Fruit fly (Drosophila melanogaster) whole organism, embryonic: ENCODE results near the gene Ctu2.

Experiments
- Abd-B ChIP-seq: fragments of 200-800 bp; sonication (Bioruptor generic); optimal IDR thresholded peaks from 2 replicates; lab custom pipeline; 2018; ENCODE audit warnings: missing biosample characterization, mild to moderate bottlenecking, missing genetic modification characterization, moderate library complexity
- Bgb ChIP-seq: fragments of 200-800 bp; sonication (Bioruptor generic); IDR thresholded peaks from 2 replicates; pipeline ENCODE4 v1.3.6; 2022; ENCODE audit warnings: missing biosample characterization, missing genetic modification characterization; ENCODE audit not compliant: partially characterized antibody
- CG10267 ChIP-seq: fragments of 200-800 bp; sonication (Bioruptor generic); optimal IDR thresholded peaks from 2 replicates; lab custom pipeline; 2018; ENCODE audit warnings: missing biosample characterization, mild to moderate bottlenecking, missing genetic modification characterization, moderate library complexity
- CG12769 ChIP-seq: fragments of 200-800 bp; sonication (Bioruptor generic); optimal IDR thresholded peaks from 2 replicates; lab custom pipeline; 2019; ENCODE audit warnings: missing biosample characterization, mild to moderate bottlenecking, missing genetic modification characterization, moderate library complexity
- CG1529 ChIP-seq: fragments of 200-800 bp; sonication (Bioruptor generic); optimal IDR thresholded peaks from 3 replicates; lab custom pipeline; 2018; ENCODE audit warnings: missing biosample characterization, missing genetic modification characterization
- CG15514 ChIP-seq: fragments of 200-800 bp; sonication (Bioruptor generic); optimal IDR thresholded peaks from 3 replicates; lab custom pipeline; 2017; ENCODE audit warnings: missing biosample characterization, missing genetic modification characterization, mild to moderate bottlenecking, moderate library complexity, missing genetic modification reagents
- CG2116 ChIP-seq: fragments of 200-800 bp; sonication (Bioruptor generic); optimal IDR thresholded peaks from 3 replicates; lab custom pipeline; 2018; ENCODE audit warnings: missing biosample characterization, mild to moderate bottlenecking, missing genetic modification characterization
- CG2202 ChIP-seq: fragments of 200-800 bp; sonication (Bioruptor generic); optimal IDR thresholded peaks from 2 replicates; lab custom pipeline; 2018; ENCODE audit warnings: missing biosample characterization, mild to moderate bottlenecking, missing genetic modification characterization
- CG2678 ChIP-seq: fragments of 200-800 bp; sonication (Bioruptor generic); optimal IDR thresholded peaks from 3 replicates; lab custom pipeline; 2019; ENCODE audit warnings: missing biosample characterization, mild to moderate bottlenecking, missing genetic modification characterization, moderate library complexity
- CG2712 ChIP-seq: fragments of 200-800 bp; optimal IDR thresholded peaks from 3 replicates; lab custom pipeline; 2019; ENCODE audit warnings: missing biosample characterization, mild to moderate bottlenecking, missing genetic modification characterization, moderate library complexity
- CG30020 ChIP-seq: fragments of 200-800 bp; optimal IDR thresholded peaks from 2 replicates; lab custom pipeline; 2019; ENCODE audit warnings: missing biosample characterization, mild to moderate bottlenecking, missing genetic modification characterization, moderate library complexity
- CG33213 ChIP-seq: fragments of 200-800 bp; sonication (Bioruptor generic); optimal IDR thresholded peaks from 3 replicates; lab custom pipeline; 2016; ENCODE audit warnings: missing biosample characterization, missing genetic modification characterization
- CG34224 ChIP-seq: fragments of 200-800 bp; sonication (Bioruptor generic); IDR thresholded peaks from 3 replicates; pipeline ENCODE4 v1.3.6; 2022; ENCODE audit warnings: missing biosample characterization, missing genetic modification characterization; ENCODE audit not compliant: partially characterized antibody
- CG3995 ChIP-seq: fragments of 200-800 bp; sonication (Bioruptor generic); optimal IDR thresholded peaks from 3 replicates; lab custom pipeline; 2016; ENCODE audit warnings: missing biosample characterization, missing genetic modification characterization
- CG4617 ChIP-seq: fragments of 200-800 bp; sonication (Bioruptor generic); optimal IDR thresholded peaks from 3 replicates; lab custom pipeline; 2016; ENCODE audit warnings: missing biosample characterization, missing genetic modification characterization, borderline replicate concordance
- CG4707 ChIP-seq: fragments of 200-800 bp; sonication (Bioruptor generic); optimal IDR thresholded peaks from 2 replicates; lab custom pipeline; 2018; ENCODE audit warnings: missing biosample characterization, mild to moderate bottlenecking, missing genetic modification characterization, moderate library complexity
- CG6791 ChIP-seq: fragments of 200-800 bp; sonication (Bioruptor generic); IDR thresholded peaks from 3 replicates; pipeline ENCODE4 v1.3.6; 2022; ENCODE audit warnings: missing biosample characterization, missing genetic modification characterization; ENCODE audit not compliant: partially characterized antibody
- CG9797 ChIP-seq: fragments of 200-800 bp; sonication (Bioruptor generic); optimal IDR thresholded peaks from 3 replicates; lab custom pipeline; 2018; ENCODE audit warnings: missing biosample characterization, mild to moderate bottlenecking, missing genetic modification characterization
- Dp ChIP-seq: fragments of 200-800 bp; sonication (Bioruptor generic); optimal IDR thresholded peaks from 2 replicates; lab custom pipeline; 2018; ENCODE audit warnings: missing biosample characterization, mild to moderate bottlenecking, missing genetic modification characterization, moderate library complexity
- Dref ChIP-seq: fragments of 200-800 bp; sonication (Bioruptor generic); IDR thresholded peaks from 2 replicates; pipeline ENCODE4 v1.3.6; 2022; ENCODE audit warnings: missing biosample characterization, missing genetic modification characterization
- E2f2 ChIP-seq: fragments of 200-800 bp; sonication (Bioruptor generic); IDR thresholded peaks from 2 replicates; pipeline ENCODE4 v1.3.6; 2022; ENCODE audit warnings: missing biosample characterization, missing genetic modification characterization
- Fer1 ChIP-seq: fragments of 200-800 bp; sonication (Bioruptor generic); optimal IDR thresholded peaks from 2 replicates; lab custom pipeline; 2017; ENCODE audit warnings: missing biosample characterization, mild to moderate bottlenecking, missing genetic modification characterization
- Jarid2 ChIP-seq: fragments of 200-800 bp; sonication (Bioruptor generic); optimal IDR thresholded peaks from 3 replicates; lab custom pipeline; 2017; ENCODE audit warnings: mild to moderate bottlenecking, missing biosample characterization, missing genetic modification reagents, missing genetic modification characterization
- MESR4 ChIP-seq: fragments of 200-800 bp; sonication (Bioruptor generic); optimal IDR thresholded peaks from 2 replicates; lab custom pipeline; 2018; ENCODE audit warnings: missing biosample characterization, mild to moderate bottlenecking, missing genetic modification characterization, moderate library complexity
- Myb ChIP-seq: fragments of 200-800 bp; sonication (Bioruptor generic); optimal IDR thresholded peaks from 2 replicates; lab custom pipeline; 2016; ENCODE audit warnings: missing biosample characterization, missing genetic modification characterization
- Opbp ChIP-seq: fragments of 200-800 bp; sonication (Bioruptor generic); IDR thresholded peaks from 3 replicates; pipeline ENCODE4 v1.3.6; 2022; ENCODE audit warnings: missing biosample characterization, missing genetic modification characterization; ENCODE audit not compliant: partially characterized antibody
- Pdp1 ChIP-seq, 2 experiments: fragments of 200-800 bp; sonication (Bioruptor generic); optimal IDR thresholded peaks; 3 replicates each; lab custom pipeline; 2016; ENCODE audit warnings: missing biosample characterization in 2 of 2, missing genetic modification characterization in 2 of 2, mild to moderate bottlenecking in 1 of 2, moderate library complexity in 1 of 2
- Scr ChIP-seq: fragments of 200-800 bp; sonication (Bioruptor generic); IDR thresholded peaks from 2 replicates; pipeline ENCODE4 v1.3.6; 2022; ENCODE audit warnings: missing biosample characterization, missing genetic modification characterization; ENCODE audit not compliant: partially characterized antibody
- YL-1 ChIP-seq: fragments of 200-800 bp; sonication (Bioruptor generic); optimal IDR thresholded peaks from 3 replicates; lab custom pipeline; 2017; ENCODE audit warnings: missing biosample characterization, mild to moderate bottlenecking, missing genetic modification characterization
- ato ChIP-seq: fragments of 200-800 bp; sonication (Bioruptor generic); IDR thresholded peaks from 2 replicates; pipeline ENCODE4 v1.3.6; 2022; ENCODE audit warnings: missing biosample characterization, missing genetic modification characterization; ENCODE audit not compliant: partially characterized antibody
- cg ChIP-seq: fragments of 200-800 bp; sonication (Bioruptor generic); optimal IDR thresholded peaks from 3 replicates; lab custom pipeline; 2019; ENCODE audit warnings: missing biosample characterization, mild to moderate bottlenecking, missing genetic modification characterization, moderate library complexity
- chinmo ChIP-seq: fragments of 200-800 bp; sonication (Bioruptor generic); IDR thresholded peaks from 4 replicates; pipeline ENCODE4 v1.3.6; 2022; ENCODE audit warnings: missing biosample characterization, missing genetic modification characterization; ENCODE audit not compliant: partially characterized antibody
- chm ChIP-seq: fragments of 200-800 bp; sonication (Bioruptor generic); IDR thresholded peaks from 2 replicates; pipeline ENCODE4 v1.3.6; 2022; ENCODE audit warnings: missing biosample characterization, missing genetic modification characterization
- gfzf ChIP-seq: fragments of 200-800 bp; sonication (Bioruptor generic); optimal IDR thresholded peaks from 2 replicates; lab custom pipeline; 2016; ENCODE audit warnings: missing biosample characterization, mild to moderate bottlenecking, missing genetic modification characterization, moderate library complexity
- grau ChIP-seq: fragments of 200-800 bp; optimal IDR thresholded peaks from 3 replicates; lab custom pipeline; 2019; ENCODE audit warnings: missing biosample characterization, mild to moderate bottlenecking, missing genetic modification characterization, moderate library complexity
- grn ChIP-seq: fragments of 200-800 bp; sonication (Bioruptor generic); optimal IDR thresholded peaks from 3 replicates; lab custom pipeline; 2017; ENCODE audit warnings: missing biosample characterization, missing genetic modification characterization
- gsb-n ChIP-seq: fragments of 200-800 bp; sonication (Bioruptor generic); optimal IDR thresholded peaks from 3 replicates; lab custom pipeline; 2018; ENCODE audit warnings: missing biosample characterization, mild to moderate bottlenecking, missing genetic modification characterization
- hb ChIP-seq: fragments of 200-800 bp; sonication (Bioruptor generic); IDR thresholded peaks from 3 replicates; pipeline ENCODE4 v1.3.6; 2022; ENCODE audit warnings: missing biosample characterization, missing genetic modification characterization; ENCODE audit not compliant: partially characterized antibody
- nerfin-2 ChIP-seq: fragments of 200-800 bp; sonication (Bioruptor generic); IDR thresholded peaks from 2 replicates; pipeline ENCODE4 v1.3.6; 2022; ENCODE audit warnings: missing biosample characterization, missing genetic modification characterization; ENCODE audit not compliant: partially characterized antibody
- phol ChIP-seq: fragments of 200-800 bp; sonication (Bioruptor generic); optimal IDR thresholded peaks from 3 replicates; lab custom pipeline; 2018; ENCODE audit warnings: missing biosample characterization, mild to moderate bottlenecking, missing genetic modification characterization, moderate library complexity
- pzg ChIP-seq: fragments of 200-800 bp; sonication (Bioruptor generic); optimal IDR thresholded peaks from 3 replicates; lab custom pipeline; 2018; ENCODE audit warnings: missing biosample characterization, mild to moderate bottlenecking, missing genetic modification characterization, moderate library complexity
- sd ChIP-seq: fragments of 200-800 bp; sonication (Bioruptor generic); optimal IDR thresholded peaks from 3 replicates; lab custom pipeline; 2018; ENCODE audit warnings: missing biosample characterization, mild to moderate bottlenecking, missing genetic modification characterization, moderate library complexity
- sisA ChIP-seq: fragments of 200-800 bp; sonication (Bioruptor generic); IDR thresholded peaks from 2 replicates; pipeline ENCODE4 v1.3.6; 2022; ENCODE audit warnings: missing biosample characterization, missing genetic modification characterization
- stwl ChIP-seq: fragments of 200-800 bp; sonication (Bioruptor generic); optimal IDR thresholded peaks from 3 replicates; lab custom pipeline; 2018; ENCODE audit warnings: missing biosample characterization, mild to moderate bottlenecking, missing genetic modification characterization, moderate library complexity
- tna ChIP-seq: fragments of 200-800 bp; sonication (Bioruptor generic); IDR thresholded peaks from 2 replicates; pipeline ENCODE4 v1.3.6; 2022; ENCODE audit warnings: missing biosample characterization, missing genetic modification characterization; ENCODE audit not compliant: partially characterized antibody
- unc-4 ChIP-seq: fragments of 200-800 bp; sonication (Bioruptor generic); IDR thresholded peaks from 2 replicates; pipeline ENCODE4 v1.3.6; 2022; ENCODE audit warnings: missing biosample characterization, missing genetic modification characterization; ENCODE audit not compliant: partially characterized antibody
- zen2 ChIP-seq: fragments of 200-800 bp; sonication (Bioruptor generic); IDR thresholded peaks from 3 replicates; pipeline ENCODE4 v1.3.6; 2022; ENCODE audit warnings: missing biosample characterization, missing genetic modification characterization; ENCODE audit not compliant: partially characterized antibody

Ctu2 gene

DNA sequence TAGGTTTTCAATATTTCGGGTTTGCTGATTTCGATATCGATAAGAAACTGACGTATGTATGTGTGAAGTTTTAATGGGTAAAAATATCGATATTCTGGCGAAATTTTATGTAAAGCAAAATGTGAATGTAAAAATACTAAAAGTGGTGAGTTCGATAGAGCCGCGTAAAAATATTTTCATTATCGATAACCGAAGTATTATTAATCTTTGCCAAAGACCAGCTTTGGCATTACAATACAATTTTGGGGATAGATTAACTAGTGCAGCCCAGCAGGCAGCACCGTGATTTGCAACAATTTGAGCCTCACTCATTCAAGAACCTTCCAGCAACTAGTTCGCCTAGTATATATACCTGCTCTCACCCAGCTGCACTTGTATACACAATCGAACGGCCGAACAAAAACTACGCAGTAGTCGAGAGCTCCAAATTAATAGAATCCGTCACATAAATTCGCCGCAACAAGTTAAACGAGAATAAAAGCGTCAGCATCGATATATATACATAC lies 49.3 kb upstream of the Ctu2 start:
- peak; percentile 19 for TF ChIP-seq CG33213 (GFP tag; lab: Kevin White, UChicago)
- TF ChIP-seq gfzf (GFP tag; lab: Kevin White, UChicago) = peak; percentile 45
- peak; percentile 8 for TF ChIP-seq CG2678 (tag; lab: Kevin White, UChicago)
- TF ChIP-seq phol (tag; lab: Kevin White, UChicago) = peak; percentile 27
- peak; percentile 83; the same call in 2 of the 3 replicates for TF ChIP-seq Opbp (GFP tag; lab: Robert Waterston, UW)
- peak; percentile 62 for TF ChIP-seq grn (GFP tag; lab: Kevin White, UChicago)
- peak; percentile 50 for TF ChIP-seq sd (tag; lab: Kevin White, UChicago)
- no peak for TF ChIP-seq sisA (GFP tag; lab: Robert Waterston, UW)
- TF ChIP-seq E2f2 (GFP tag; lab: Robert Waterston, UW) = peak; percentile 67
- TF ChIP-seq CG2202 (tag; lab: Kevin White, UChicago) = no peak
- peak; percentile 86 for TF ChIP-seq pzg (GFP tag; lab: Kevin White, UChicago)
- TF ChIP-seq Myb (GFP tag; lab: Kevin White, UChicago) = peak; percentile 70
- TF ChIP-seq Abd-B (GFP tag; lab: Kevin White, UChicago) = peak; percentile 46
- TF ChIP-seq CG34224 (GFP tag; lab: Robert Waterston, UW) = peak; percentile 96
- TF ChIP-seq zen2 = peak; percentile 93
- peak; percentile 96 for TF ChIP-seq stwl (tag; lab: Kevin White, UChicago)
- peak; percentile 6 for TF ChIP-seq grau (tag; lab: Kevin White, UChicago)
- peak; percentile 46 for TF ChIP-seq CG10267 (tag; lab: Kevin White, UChicago)
- peak; percentile 94 for TF ChIP-seq ato
- TF ChIP-seq Jarid2 (GFP tag; lab: Kevin White, UChicago) = peak; percentile 1
- TF ChIP-seq unc-4 (GFP tag; lab: Robert Waterston, UW) = peak; percentile 91
- TF ChIP-seq Bgb (GFP tag; lab: Robert Waterston, UW) = peak; percentile 93
- peak; percentile 33 for TF ChIP-seq CG2712
- TF ChIP-seq CG1529 = no peak
- peak; percentile 95 for TF ChIP-seq nerfin-2 (GFP tag; lab: Robert Waterston, UW)
- TF ChIP-seq Fer1 (GFP tag; lab: Kevin White, UChicago) = peak; percentile 26
- peak; percentile 66 for TF ChIP-seq Dp
- peak; percentile 99 for TF ChIP-seq CG3995
- peak; percentile 82; the same call in 1 of the 3 replicates for TF ChIP-seq hb (GFP tag; lab: Robert Waterston, UW)
- peak; percentile 92 for TF ChIP-seq Dref (GFP tag; lab: Robert Waterston, UW)
- TF ChIP-seq CG30020 (tag; lab: Kevin White, UChicago) = peak; percentile 55
- peak; percentile 7 for TF ChIP-seq CG9797 (GFP tag; lab: Kevin White, UChicago)
- no peak for TF ChIP-seq gsb-n (tag; lab: Kevin White, UChicago)
- TF ChIP-seq chm (GFP tag; lab: Robert Waterston, UW) = 0 out of 2 replicates have a peak, but pooled peaks have one; percentile 11
- peak; percentile 78 for TF ChIP-seq CG2116 (GFP tag; lab: Kevin White, UChicago)
- TF ChIP-seq CG15514 (GFP tag; lab: Kevin White, UChicago) = peak; percentile 59
- peak; percentile 66; the same call in 2 of the 4 replicates for TF ChIP-seq chinmo (GFP tag; lab: Robert Waterston, UW)
- TF ChIP-seq Pdp1 (GFP tag; optimal IDR thresholded peaks at IDR 0.05; lab: Kevin White, UChicago) = peak in 1 of 2 experiments; percentile 26
- TF ChIP-seq CG12769 (tag; lab: Kevin White, UChicago) = peak; percentile 33
- TF ChIP-seq tna (GFP tag; lab: Robert Waterston, UW) = peak; percentile 92
- peak; percentile 82 for TF ChIP-seq MESR4
- TF ChIP-seq Scr (GFP tag; lab: Robert Waterston, UW) = peak; percentile 86
- TF ChIP-seq YL-1 (GFP tag; lab: Kevin White, UChicago) = peak; percentile 78
- TF ChIP-seq CG4707 (GFP tag; lab: Kevin White, UChicago) = no peak
- peak; percentile 72 for TF ChIP-seq cg (GFP tag; lab: Kevin White, UChicago)
- peak; percentile 95 for TF ChIP-seq CG6791 (GFP tag; lab: Robert Waterston, UW)
- peak; percentile 2 for TF ChIP-seq CG4617
